Worm (Caenorhabditis elegans) whole organism, L4 larva: ENCODE measurements around the gene K02E11.6.

Source experiments
- F37D6.2 ChIP-seq: sonication (generic microtip); optimal IDR thresholded peaks from 2 replicates; lab custom pipeline; 2016; ENCODE audit warnings: mild to moderate bottlenecking, missing genetic modification characterization, missing compliant biosample characterization
- F44E2.7 ChIP-seq: fragments of 200-800 bp; sonication (Bioruptor generic); IDR thresholded peaks from 2 replicates; pipeline ENCODE4 v2.1.2; 2022; ENCODE audit warnings: missing genetic modification characterization, missing compliant biosample characterization
- F49E8.2 ChIP-seq: sonication (generic microtip); optimal IDR thresholded peaks from 2 replicates; lab custom pipeline; 2016; ENCODE audit warnings: missing compliant biosample characterization, mild to moderate bottlenecking, missing genetic modification characterization, borderline replicate concordance
- R02D3.7 ChIP-seq: fragments of 150-350 bp; sonication (generic microtip); optimal IDR thresholded peaks from 3 replicates; lab custom pipeline; 2014; ENCODE audit warnings: missing biosample characterization, missing genetic modification characterization
- ZK337.2 ChIP-seq: fragments of 200-800 bp; sonication (Bioruptor generic); IDR thresholded peaks from 2 replicates; pipeline ENCODE4 v1.3.6; 2022; ENCODE audit warnings: missing genetic modification reagents, missing genetic modification characterization, missing compliant biosample characterization
- ZK546.5 ChIP-seq, 2 experiments: sonication (generic microtip); optimal IDR thresholded peaks; 2 replicates each; lab custom pipeline; 2017; ENCODE audit warnings: missing biosample characterization in 2 of 2, missing genetic modification characterization in 2 of 2
- aha-1 ChIP-seq: fragments of 150-350 bp; peaks from one replicate; lab custom pipeline; 2014; ENCODE audit warnings: missing biosample characterization, missing genetic modification characterization
- ama-1 ChIP-seq: fragments of 150-350 bp; optimal IDR thresholded peaks from 2 replicates; lab custom pipeline; 2014; ENCODE audit warnings: inconsistent platforms, mixed read lengths
- arid-1 ChIP-seq: fragments of 200-800 bp; sonication (Bioruptor generic); conservative IDR thresholded peaks from 2 replicates; pipeline ENCODE4 v1.3.6; 2022; ENCODE audit warnings: missing genetic modification reagents, missing genetic modification characterization, missing compliant biosample characterization
- attf-4 ChIP-seq: sonication (generic microtip); optimal IDR thresholded peaks from 3 replicates; lab custom pipeline; 2017; ENCODE audit warnings: missing biosample characterization, missing genetic modification characterization
- ceh-44 ChIP-seq: fragments of 200-800 bp; sonication (Bioruptor generic); IDR thresholded peaks from 2 replicates; pipeline ENCODE4 v1.3.6; 2022; ENCODE audit warnings: missing genetic modification reagents, missing genetic modification characterization, missing compliant biosample characterization
- ceh-62 ChIP-seq: sonication (generic microtip); optimal IDR thresholded peaks from 2 replicates; lab custom pipeline; 2017; ENCODE audit warnings: missing biosample characterization, missing genetic modification characterization
- ces-1 ChIP-seq: fragments of 150-350 bp; sonication (generic microtip); optimal IDR thresholded peaks from 4 replicates; lab custom pipeline; 2014; ENCODE audit warnings: missing biosample characterization, missing genetic modification reagents, missing genetic modification characterization
- ctbp-1 ChIP-seq: fragments of 200-800 bp; sonication (Bioruptor generic); IDR thresholded peaks from 2 replicates; pipeline ENCODE4 v1.3.6; 2022; ENCODE audit warnings: missing genetic modification reagents, missing genetic modification characterization, missing compliant biosample characterization
- daf-19 ChIP-seq: fragments of 200-800 bp; sonication (Bioruptor generic); conservative IDR thresholded peaks from 2 replicates; pipeline ENCODE4 v1.3.6; 2022; ENCODE audit warnings: missing genetic modification characterization, missing compliant biosample characterization
- dmd-6 ChIP-seq: fragments of 200-800 bp; sonication (Bioruptor generic); IDR thresholded peaks from 2 replicates; pipeline ENCODE4 v1.3.6; 2022; ENCODE audit warnings: missing genetic modification reagents, missing genetic modification characterization, missing compliant biosample characterization
- duxl-1 ChIP-seq: sonication (generic microtip); optimal IDR thresholded peaks from 2 replicates; lab custom pipeline; 2016; ENCODE audit warnings: mild to moderate bottlenecking, missing genetic modification characterization, moderate library complexity, missing compliant biosample characterization; ENCODE audit not compliant: poor library complexity
- dve-1 ChIP-seq: sonication (generic microtip); optimal IDR thresholded peaks from 2 replicates; lab custom pipeline; 2017; ENCODE audit warnings: antibody characterized with exemption, mild to moderate bottlenecking, missing genetic modification characterization, missing compliant biosample characterization; ENCODE audit not compliant: insufficient read depth
- fos-1 ChIP-seq: fragments of 150-350 bp; optimal IDR thresholded peaks from 2 replicates; lab custom pipeline; 2014; ENCODE audit warnings: missing biosample characterization, missing genetic modification characterization
- gei-8 ChIP-seq: fragments of 200-800 bp; sonication (Bioruptor generic); optimal IDR thresholded peaks from 2 replicates; lab custom pipeline; 2018; ENCODE audit warnings: mild to moderate bottlenecking, missing genetic modification characterization, missing compliant biosample characterization
- hlh-11 ChIP-seq: fragments of 200-800 bp; sonication (Bioruptor generic); optimal IDR thresholded peaks from 2 replicates; lab custom pipeline; 2018; ENCODE audit warnings: mild to moderate bottlenecking, missing genetic modification characterization, missing compliant biosample characterization
- lin-1 ChIP-seq: fragments of 200-800 bp; sonication (Bioruptor generic); IDR thresholded peaks from 2 replicates; pipeline ENCODE4 v1.3.6; 2022; ENCODE audit warnings: missing genetic modification reagents, missing genetic modification characterization, missing compliant biosample characterization
- lin-13 ChIP-seq: fragments of 150-350 bp; optimal IDR thresholded peaks from 2 replicates; lab custom pipeline; 2014; ENCODE audit warnings: missing biosample characterization, missing genetic modification reagents, missing genetic modification characterization
- lin-38 ChIP-seq: fragments of 200-800 bp; sonication (Bioruptor generic); IDR thresholded peaks from 2 replicates; pipeline ENCODE4 v1.3.6; 2022; ENCODE audit warnings: missing genetic modification reagents, missing genetic modification characterization, missing compliant biosample characterization
- lin-39 ChIP-seq: fragments of 150-350 bp; optimal IDR thresholded peaks from 2 replicates; lab custom pipeline; 2014; ENCODE audit warnings: missing biosample characterization, missing genetic modification reagents, missing genetic modification characterization
- lsy-2 ChIP-seq, 2 experiments: fragments of 150-350 bp in 1 of 2; sonication (generic microtip) in 1 of 2; optimal IDR thresholded peaks; 2 replicates each; lab custom pipeline; 2014 to 2017; ENCODE audit warnings: missing biosample characterization in 2 of 2, missing genetic modification characterization in 2 of 2
- mdl-1 ChIP-seq, 2 experiments: fragments of 150-350 bp in 1 of 2; sonication (generic microtip) in 1 of 2; optimal IDR thresholded peaks; 2 replicates each; lab custom pipeline; 2014 to 2017; ENCODE audit warnings: missing biosample characterization in 2 of 2, missing genetic modification characterization in 2 of 2
- mdt-29 ChIP-seq: fragments of 200-800 bp; sonication (Bioruptor generic); IDR thresholded peaks from 2 replicates; pipeline ENCODE4 v1.3.6; 2022; ENCODE audit warnings: missing genetic modification reagents, missing genetic modification characterization, missing compliant biosample characterization
- mep-1 ChIP-seq: fragments of 150-350 bp; sonication (generic microtip); optimal IDR thresholded peaks from 3 replicates; lab custom pipeline; 2014; ENCODE audit warnings: missing biosample characterization, missing genetic modification characterization
- mes-2 ChIP-seq: sonication (generic microtip); optimal IDR thresholded peaks from 2 replicates; lab custom pipeline; 2016; ENCODE audit warnings: missing genotype, mild to moderate bottlenecking, missing genetic modification characterization, missing compliant biosample characterization; ENCODE audit not compliant: poor library complexity, severe bottlenecking
- mxl-2 ChIP-seq: fragments of 200-800 bp; sonication (Bioruptor generic); conservative IDR thresholded peaks from 2 replicates; pipeline ENCODE4 v1.3.6; 2022; ENCODE audit warnings: missing genetic modification reagents, missing genetic modification characterization, missing compliant biosample characterization
- mxl-3 ChIP-seq: fragments of 200-800 bp; sonication (Bioruptor generic); optimal IDR thresholded peaks from 2 replicates; lab custom pipeline; 2018; ENCODE audit warnings: mild to moderate bottlenecking, missing genetic modification characterization, missing compliant biosample characterization
- nhr-10 ChIP-seq: fragments of 150-350 bp; optimal IDR thresholded peaks from 2 replicates; lab custom pipeline; 2014; ENCODE audit warnings: missing biosample characterization, missing genetic modification characterization
- nhr-102 ChIP-seq: sonication (generic microtip); optimal IDR thresholded peaks from 2 replicates; lab custom pipeline; 2016; ENCODE audit warnings: mild to moderate bottlenecking, missing genetic modification characterization, moderate library complexity, missing compliant biosample characterization
- nhr-111 ChIP-seq: fragments of 200-800 bp; sonication (Bioruptor generic); optimal IDR thresholded peaks from 2 replicates; lab custom pipeline; 2018; ENCODE audit warnings: mild to moderate bottlenecking, missing genetic modification characterization, missing compliant biosample characterization
- nhr-28 ChIP-seq: fragments of 150-350 bp; optimal IDR thresholded peaks from 2 replicates; lab custom pipeline; 2014; ENCODE audit warnings: missing biosample characterization, missing genetic modification characterization
- nhr-48 ChIP-seq: sonication (generic microtip); optimal IDR thresholded peaks from 2 replicates; lab custom pipeline; 2016; ENCODE audit warnings: mild to moderate bottlenecking, missing genetic modification characterization, missing compliant biosample characterization
- nhr-77 ChIP-seq: fragments of 150-350 bp; optimal IDR thresholded peaks from 2 replicates; lab custom pipeline; 2014; ENCODE audit warnings: missing biosample characterization, missing genetic modification characterization
- pqm-1 ChIP-seq: sonication (generic microtip); optimal IDR thresholded peaks from 2 replicates; lab custom pipeline; 2017; ENCODE audit warnings: missing biosample characterization, missing genetic modification characterization
- saeg-2 ChIP-seq: fragments of 200-800 bp; sonication (Bioruptor generic); IDR thresholded peaks from 2 replicates; pipeline ENCODE4 v1.3.6; 2022; ENCODE audit warnings: missing genetic modification reagents, missing genetic modification characterization, missing compliant biosample characterization
- skn-1 ChIP-seq: fragments of 150-350 bp; optimal IDR thresholded peaks from 2 replicates; lab custom pipeline; 2014; ENCODE audit warnings: missing biosample characterization, missing genetic modification characterization
- spr-1 ChIP-seq: sonication (generic microtip); optimal IDR thresholded peaks from 2 replicates; lab custom pipeline; 2016; ENCODE audit warnings: mild to moderate bottlenecking, missing genetic modification characterization, missing compliant biosample characterization
- spr-3 ChIP-seq: fragments of 200-800 bp; sonication (Bioruptor generic); optimal IDR thresholded peaks from 2 replicates; lab custom pipeline; 2018; ENCODE audit warnings: mild to moderate bottlenecking, missing genetic modification characterization, missing compliant biosample characterization
- tag-97 ChIP-seq: fragments of 200-800 bp; sonication (Bioruptor generic); IDR thresholded peaks from 2 replicates; pipeline ENCODE4 v1.3.6; 2022; ENCODE audit warnings: missing genetic modification characterization, missing compliant biosample characterization
- tra-1 ChIP-seq: fragments of 200-800 bp; sonication (Bioruptor generic); IDR thresholded peaks from 2 replicates; pipeline ENCODE4 v1.3.6; 2022; ENCODE audit warnings: missing genetic modification reagents, missing genetic modification characterization, missing compliant biosample characterization
- unc-62 ChIP-seq, 3 experiments: fragments of 150-350 bp in 1 of 3; sonication (generic microtip); optimal IDR thresholded peaks in 2 of 3; peaks in 1 of 3; 1 replicate in 1 of 3; 2 replicates in 2 of 3; lab custom pipeline; 2014 to 2017; ENCODE audit warnings: missing biosample characterization in 3 of 3, missing genetic modification characterization in 3 of 3, missing genetic modification reagents in 3 of 3, missing genotype in 1 of 3
- zag-1 ChIP-seq: fragments of 150-350 bp; optimal IDR thresholded peaks from 2 replicates; lab custom pipeline; 2014; ENCODE audit warnings: missing biosample characterization, missing genetic modification characterization
- zip-11 ChIP-seq: fragments of 200-800 bp; sonication (Bioruptor generic); IDR thresholded peaks from 2 replicates; pipeline ENCODE4 v1.3.6; 2022; ENCODE audit warnings: missing genetic modification characterization, missing compliant biosample characterization
- zip-2 ChIP-seq: fragments of 150-350 bp; optimal IDR thresholded peaks from 2 replicates; lab custom pipeline; 2014; ENCODE audit warnings: missing biosample characterization, missing genetic modification characterization

The K02E11.6 gene

DNA sequence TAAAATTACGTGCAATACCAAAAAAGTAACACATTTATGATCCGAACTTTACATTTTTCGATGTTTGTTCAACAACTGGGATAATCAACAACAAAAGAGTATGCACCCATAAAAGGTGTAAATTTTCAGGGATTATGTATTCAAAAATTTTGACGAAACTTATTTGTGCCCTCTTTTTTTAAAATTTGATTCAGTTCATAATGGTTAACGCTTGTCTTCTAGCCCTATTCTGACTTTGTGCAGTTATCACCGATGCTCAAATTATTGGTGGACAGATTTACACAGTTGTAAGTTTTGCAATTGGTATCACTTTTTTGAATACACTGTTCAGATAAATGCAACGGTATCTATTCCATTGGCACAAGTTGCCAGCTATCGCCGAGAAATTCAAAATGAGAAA lies at the start of gene K02E11.6:
Gene K02E11.6 (plus strand): TSS at position 149 of the 400 bp plus-strand sequence.
- TF ChIP-seq ceh-44: no peak
- TF ChIP-seq ZK337.2 (GFP tag; lab: Robert Waterston, UW): no peak
- TF ChIP-seq unc-62 (GFP tag; optimal IDR thresholded peaks at IDR 0.05 in 1 of 2; lab: Kevin White, UChicago): peak in 1 of 2 experiments; percentile 98
- TF ChIP-seq unc-62 (tag; optimal IDR thresholded peaks at IDR 0.05; lab: Kevin White, UChicago): no peak
- no peak for TF ChIP-seq attf-4 (tag; lab: Kevin White, UChicago)
- TF ChIP-seq, all 104 proteins: peak for 1

DNA sequence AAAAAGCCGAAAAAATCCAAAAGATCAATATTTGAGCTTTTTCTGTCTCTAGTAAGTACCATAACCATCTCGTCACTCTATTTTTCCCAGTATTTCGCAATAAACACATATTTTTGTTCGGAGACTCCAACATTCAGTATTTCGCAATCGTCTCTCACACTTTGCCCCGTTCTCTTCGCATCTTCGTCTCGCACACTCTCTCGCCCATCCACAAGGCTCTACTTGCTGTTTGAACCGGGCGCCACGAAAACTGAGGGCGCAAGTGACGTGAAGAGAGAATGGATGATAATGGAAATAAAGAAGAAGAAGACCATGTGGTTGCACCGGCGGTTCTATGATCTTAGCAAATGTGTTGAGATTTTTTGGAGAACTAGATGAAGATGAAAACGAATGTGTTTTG lies 48.5 kb upstream of the K02E11.6 start:
- TF ChIP-seq fos-1 (tag; lab: Kevin White, UChicago) (no peak), F49E8.2 (tag; lab: Kevin White, UChicago) (no peak), mep-1 (tag; lab: Kevin White, UChicago) (peak; percentile 96), lin-13 (GFP tag; lab: Kevin White, UChicago) (peak; percentile 94), pqm-1 (tag; lab: Kevin White, UChicago) (peak; percentile 63), F44E2.7 (GFP tag; lab: Robert Waterston, UW) (no peak), nhr-28 (tag; lab: Kevin White, UChicago) (peak; percentile 100), gei-8 (no peak), skn-1 (no peak), ces-1 (GFP tag; lab: Kevin White, UChicago) (no peak), tra-1 (GFP tag; lab: Robert Waterston, UW) (peak; percentile 54; the same call in 1 of the 2 replicates), zip-2 (tag; lab: Kevin White, UChicago) (peak; percentile 35), F37D6.2 (peak; percentile 61), dmd-6 (GFP tag; lab: Robert Waterston, UW) (peak; percentile 95), duxl-1 (tag; lab: Kevin White, UChicago) (peak; percentile 12), arid-1 (GFP tag; lab: Robert Waterston, UW) (peak; percentile 62; the same call in 1 of the 2 replicates), nhr-77 (peak; percentile 97), zag-1 (tag; lab: Kevin White, UChicago) (no peak), nhr-111 (GFP tag; lab: Kevin White, UChicago) (no peak), spr-3 (GFP tag; lab: Kevin White, UChicago) (no peak), mes-2 (tag; lab: Kevin White, UChicago) (peak; percentile 72), aha-1 (tag; lab: Kevin White, UChicago) (peak; percentile 98), tag-97 (GFP tag; lab: Robert Waterston, UW) (no peak), ZK546.5 (tag; optimal IDR thresholded peaks at IDR 0.05; lab: Kevin White, UChicago) (no peak), mdl-1 (tag; optimal IDR thresholded peaks at IDR 0.05; lab: Kevin White, UChicago) (peak; percentile 54 to 95), nhr-48 (tag; lab: Kevin White, UChicago) (peak; percentile 90), ctbp-1 (GFP tag; lab: Robert Waterston, UW) (peak; percentile 82), hlh-11 (tag; lab: Kevin White, UChicago) (peak; percentile 99), ama-1 (lab: Kevin White, UChicago) (peak; percentile 22), lsy-2 (tag; optimal IDR thresholded peaks at IDR 0.05; lab: Kevin White, UChicago) (peak; percentile 87 to 90), lin-38 (GFP tag; lab: Robert Waterston, UW) (peak; percentile 71), mdt-29 (GFP tag; lab: Robert Waterston, UW) (peak; percentile 87), R02D3.7 (tag; lab: Kevin White, UChicago) (no peak), ceh-62 (no peak), zip-11 (no peak), lin-39 (tag; lab: Kevin White, UChicago) (peak; percentile 21), spr-1 (tag; lab: Kevin White, UChicago) (peak; percentile 88), dve-1 (peak; percentile 98), attf-4 (tag; lab: Kevin White, UChicago) (no peak), ceh-44 (no peak), saeg-2 (peak; percentile 63; the same call in 1 of the 2 replicates), lin-1 (GFP tag; lab: Robert Waterston, UW) (peak; percentile 67; the same call in 1 of the 2 replicates), nhr-10 (tag; lab: Kevin White, UChicago) (peak; percentile 98), daf-19 (0 out of 2 replicates have a peak, but pooled peaks have one; percentile 13), mxl-2 (GFP tag; lab: Robert Waterston, UW) (no peak), mxl-3 (GFP tag; lab: Kevin White, UChicago) (peak; percentile 94), nhr-102 (peak; percentile 79)
